Worm (Caenorhabditis elegans): ENCODE data around the gene F53C3.4.

F53C3.4 gene

ce11 chrII:3922696-3923095 is 21.5 kb downstream of the F53C3.4 start:
- TF ChIP-seq unc-130 (GFP tag; optimal IDR thresholded peaks at IDR 0.05) (no peak), nhr-27 (tag; optimal IDR thresholded peaks at IDR 0.05) (no peak), mcd-1 (GFP tag; IDR thresholded peaks at IDR 0.05) (no peak), nhr-179 (tag; optimal IDR thresholded peaks at IDR 0.05) (no peak), lin-40 (tag; optimal IDR thresholded peaks at IDR 0.05) (no peak), lsy-27 (tag; optimal IDR thresholded peaks at IDR 0.05; ENCODE audit: borderline replicate concordance, insufficient read depth) (no peak)

ce11 chrII:3927943-3928393 is 26.8 kb downstream of the F53C3.4 start, which contains the start of gene plpp-1.1:
TSS of gene plpp-1.1 (minus strand) at chrII:3927993.
- TF ChIP-seq nfyb-1 (GFP tag; IDR thresholded peaks at IDR 0.05), result 0 out of 2 replicates have a peak, but pooled peaks have one; percentile 66
- 0 out of 2 replicates have a peak, but pooled peaks have one; percentile 9 for TF ChIP-seq zfh-2 (GFP tag; conservative IDR thresholded peaks at IDR 0.05)
- no peak for TF ChIP-seq pbrm-1 (GFP tag; IDR thresholded peaks at IDR 0.05)

- TF ChIP-seq him-1 (tag; optimal IDR thresholded peaks at IDR 0.05) (no peak), C17E4.6 (GFP tag; IDR thresholded peaks at IDR 0.05) (no peak), C06A6.2 (GFP tag; conservative IDR thresholded peaks at IDR 0.05) (no peak), hlh-26 (GFP tag; conservative IDR thresholded peaks at IDR 0.05) (no peak), ceh-27 (GFP tag; optimal IDR thresholded peaks at IDR 0.05) (peak; percentile 1), nhr-80 (tag; optimal IDR thresholded peaks at IDR 0.05) (peak; percentile 4), ztf-3 (GFP tag; optimal IDR thresholded peaks at IDR 0.05) (no peak), mxl-1 (tag; optimal IDR thresholded peaks at IDR 0.05) (no peak), rcor-1 (GFP tag; IDR thresholded peaks at IDR 0.05) (no peak), hsf-1 (GFP tag; IDR thresholded peaks at IDR 0.05) (no peak), F10E7.11 (tag; optimal IDR thresholded peaks at IDR 0.05) (no peak)
Measured at ce11 chrII:3929446-3929845, 28.2 kb downstream of the F53C3.4 start.

- TF ChIP-seq F39B2.1 (GFP tag; IDR thresholded peaks at IDR 0.05), result no peak
- no peak for TF ChIP-seq lin-26 (GFP tag; IDR thresholded peaks at IDR 0.05)
- no peak for TF ChIP-seq snpc-1.1 (tag; optimal IDR thresholded peaks at IDR 0.05; ENCODE audit: insufficient read depth)
- peak; percentile 87; the same call in 1 of the 2 replicates for TF ChIP-seq hmg-1.2 (GFP tag; IDR thresholded peaks at IDR 0.05)
- TF ChIP-seq let-526 (GFP tag; IDR thresholded peaks at IDR 0.05), result no peak
- peak; percentile 9 for TF ChIP-seq lin-40 (tag; optimal IDR thresholded peaks at IDR 0.05)
- TF ChIP-seq ets-4 (GFP tag; optimal IDR thresholded peaks at IDR 0.05), result no peak
- no peak for TF ChIP-seq madf-3 (GFP tag; IDR thresholded peaks at IDR 0.05)
- no peak for TF ChIP-seq aptf-2 (GFP tag; conservative IDR thresholded peaks at IDR 0.05)
- TF ChIP-seq attf-6 (GFP tag; IDR thresholded peaks at IDR 0.05), result no peak
- TF ChIP-seq lsl-1 (GFP tag; optimal IDR thresholded peaks at IDR 0.05), result no peak
- no peak for TF ChIP-seq Y67H2A.10 (GFP tag; conservative IDR thresholded peaks at IDR 0.05)
- peak; percentile 1 for TF ChIP-seq tbp1 (GFP tag; optimal IDR thresholded peaks at IDR 0.05)
- no peak for TF ChIP-seq repo-1 (tag; optimal IDR thresholded peaks at IDR 0.05)
- TF ChIP-seq lir-1 (GFP tag; conservative IDR thresholded peaks at IDR 0.05), result no peak
- TF ChIP-seq pbrm-1 (GFP tag; IDR thresholded peaks at IDR 0.05), result no peak
- TF ChIP-seq F10E7.11 (tag; optimal IDR thresholded peaks at IDR 0.05), result no peak
- no peak for TF ChIP-seq unc-62 (GFP tag; optimal IDR thresholded peaks at IDR 0.05)
- TF ChIP-seq F57A8.1 (GFP tag; optimal IDR thresholded peaks at IDR 0.05), result no peak
- TF ChIP-seq madf-6 (GFP tag; IDR thresholded peaks at IDR 0.05), result no peak
- no peak for TF ChIP-seq egrh-3 (GFP tag; IDR thresholded peaks at IDR 0.05)
- TF ChIP-seq zfh-2 (GFP tag; conservative IDR thresholded peaks at IDR 0.05), result peak; percentile 85
- no peak for TF ChIP-seq hrde-1 (tag; optimal IDR thresholded peaks at IDR 0.05; ENCODE audit: borderline replicate concordance)
- no peak for TF ChIP-seq ceh-58 (GFP tag; IDR thresholded peaks at IDR 0.05)
- TF ChIP-seq xnd-1 (tag; optimal IDR thresholded peaks at IDR 0.05), result no peak
- no peak for TF ChIP-seq nhr-90 (tag; optimal IDR thresholded peaks at IDR 0.05)
- TF ChIP-seq akir-1 (GFP tag; optimal IDR thresholded peaks at IDR 0.05), result no peak
Measured at ce11 chrII:3930478-3931182, 29.4 kb downstream of the F53C3.4 start.

Data from whole organism, young adult.